Worm (Caenorhabditis elegans) whole organism, mixed stage, embryonic: ENCODE results near the gene ragc-1.

Source experiments
- M03D4.4 ChIP-seq: sonication (generic microtip); optimal IDR thresholded peaks from 2 replicates; lab custom pipeline; 2017; ENCODE audit warnings: mild to moderate bottlenecking, missing genetic modification characterization, missing compliant biosample characterization
- blmp-1 ChIP-seq: fragments of 150-350 bp; optimal IDR thresholded peaks from 2 replicates; lab custom pipeline; 2014; ENCODE audit warnings: missing biosample characterization, missing genetic modification characterization
- flh-1 ChIP-seq: fragments of 200-800 bp; sonication (Bioruptor generic); optimal IDR thresholded peaks from 2 replicates; lab custom pipeline; 2018; ENCODE audit warnings: mild to moderate bottlenecking, missing genetic modification characterization, moderate library complexity, missing compliant biosample characterization
- lin-13 ChIP-seq: fragments of 150-350 bp; optimal IDR thresholded peaks from 2 replicates; lab custom pipeline; 2014; ENCODE audit warnings: missing biosample characterization, missing genetic modification characterization
- mep-1 ChIP-seq: fragments of 150-350 bp; optimal IDR thresholded peaks from 2 replicates; lab custom pipeline; 2017; ENCODE audit warnings: missing biosample characterization, missing genetic modification reagents, missing genetic modification characterization, inconsistent platforms
- nhr-12 ChIP-seq: fragments of 150-350 bp; optimal IDR thresholded peaks from 2 replicates; lab custom pipeline; 2014; ENCODE audit warnings: missing biosample characterization, missing genetic modification characterization
- nhr-2 ChIP-seq: fragments of 150-350 bp; optimal IDR thresholded peaks from 2 replicates; lab custom pipeline; 2014; ENCODE audit warnings: missing biosample characterization, missing genetic modification characterization
- nhr-237 ChIP-seq: fragments of 150-350 bp; optimal IDR thresholded peaks from 2 replicates; lab custom pipeline; 2014; ENCODE audit warnings: missing biosample characterization, missing genetic modification characterization
- nhr-76 ChIP-seq: sonication (generic microtip); optimal IDR thresholded peaks from 2 replicates; lab custom pipeline; 2017; ENCODE audit warnings: missing biosample characterization, missing genetic modification characterization
- pha-4 ChIP-seq: fragments of 150-350 bp; optimal IDR thresholded peaks from 2 replicates; lab custom pipeline; 2018; ENCODE audit warnings: missing biosample characterization, missing genetic modification reagents, missing genetic modification characterization
- snpc-4 ChIP-seq: fragments of 150-350 bp; optimal IDR thresholded peaks from 2 replicates; lab custom pipeline; 2014; ENCODE audit warnings: missing biosample characterization, missing genetic modification characterization
- unc-62 ChIP-seq: fragments of 150-350 bp; optimal IDR thresholded peaks from 2 replicates; lab custom pipeline; 2014; ENCODE audit warnings: missing biosample characterization, missing genetic modification reagents, missing genetic modification characterization
- ztf-11 ChIP-seq: fragments of 150-350 bp; optimal IDR thresholded peaks from 2 replicates; lab custom pipeline; 2014; ENCODE audit warnings: missing biosample characterization, missing genetic modification characterization

DNA sequence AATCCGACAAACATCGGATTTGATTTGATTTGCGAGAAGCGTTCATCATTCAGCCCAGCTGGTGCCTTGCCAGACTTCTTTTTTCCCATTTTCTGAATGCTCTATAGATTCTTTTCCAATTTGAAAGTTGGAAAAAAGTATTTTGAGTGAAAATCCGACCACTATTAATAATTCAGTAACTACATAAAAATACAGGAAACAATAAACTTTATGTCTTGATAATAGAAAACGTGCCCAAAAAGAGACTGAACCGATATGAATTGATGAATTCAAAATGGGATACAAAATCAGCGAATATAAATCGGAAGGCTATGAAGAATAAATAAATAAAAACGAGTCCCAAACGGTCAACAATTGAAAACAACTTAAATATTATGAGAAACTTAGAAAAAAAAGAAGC is 27.0 kb upstream of the ragc-1 start, which contains the start of gene F58B3.4:
- TF ChIP-seq pha-4 (tag; lab: Kevin White, UChicago) = no peak
- TF ChIP-seq nhr-76 = no peak
- no peak for TF ChIP-seq nhr-2 (tag; lab: Kevin White, UChicago)
- TF ChIP-seq snpc-4 (tag; lab: Kevin White, UChicago) = no peak
- TF ChIP-seq nhr-12 = no peak
- no peak for TF ChIP-seq unc-62
- no peak for TF ChIP-seq blmp-1 (tag; lab: Kevin White, UChicago)
- TF ChIP-seq lin-13 (tag; lab: Kevin White, UChicago) = no peak
- no peak for TF ChIP-seq nhr-237
- no peak for TF ChIP-seq ztf-11 (tag; lab: Kevin White, UChicago)
- TF ChIP-seq mep-1 = no peak
- TF ChIP-seq flh-1 = no peak
- no peak for TF ChIP-seq M03D4.4
